Worm (Caenorhabditis elegans) whole organism, L2 larva: ENCODE results near the gene str-208.

Experiments used
- F13H6.1 ChIP-seq: sonication (generic microtip); optimal IDR thresholded peaks from 2 replicates; lab custom pipeline; 2016; ENCODE audit warnings: missing genetic modification characterization, missing compliant biosample characterization
- R02D3.7 ChIP-seq: fragments of 150-350 bp; optimal IDR thresholded peaks from 2 replicates; lab custom pipeline; 2014; ENCODE audit warnings: missing biosample characterization, missing genetic modification characterization
- Y55F3AM.14 ChIP-seq: fragments of 200-800 bp; sonication (Bioruptor generic); optimal IDR thresholded peaks from 2 replicates; lab custom pipeline; 2018; ENCODE audit warnings: mild to moderate bottlenecking, missing genetic modification characterization, missing compliant biosample characterization
- ZK546.5 ChIP-seq: sonication (generic microtip); optimal IDR thresholded peaks from 2 replicates; lab custom pipeline; 2017; ENCODE audit warnings: missing biosample characterization, missing genetic modification characterization
- ama-1 ChIP-seq: fragments of 150-350 bp; optimal IDR thresholded peaks from 2 replicates; lab custom pipeline; 2018; ENCODE audit warnings: inconsistent platforms
- blmp-1 ChIP-seq: sonication (generic microtip); optimal IDR thresholded peaks from 2 replicates; lab custom pipeline; 2017; ENCODE audit warnings: missing genetic modification characterization, mild to moderate bottlenecking, missing compliant biosample characterization, antibody characterized with exemption, moderate library complexity; ENCODE audit not compliant: insufficient read depth
- ceh-16 ChIP-seq: fragments of 150-350 bp; optimal IDR thresholded peaks from 2 replicates; lab custom pipeline; 2014; ENCODE audit warnings: missing biosample characterization, missing genetic modification characterization
- crh-2 ChIP-seq: sonication (generic microtip); optimal IDR thresholded peaks from 2 replicates; lab custom pipeline; 2017; ENCODE audit warnings: missing biosample characterization, missing genetic modification characterization
- dmd-4 ChIP-seq: sonication (generic microtip); optimal IDR thresholded peaks from 2 replicates; lab custom pipeline; 2017; ENCODE audit warnings: missing biosample characterization, missing genetic modification characterization
- elt-1 ChIP-seq: fragments of 150-350 bp; optimal IDR thresholded peaks from 2 replicates; lab custom pipeline; 2014; ENCODE audit warnings: missing biosample characterization, missing genetic modification characterization
- fos-1 ChIP-seq: fragments of 150-350 bp; optimal IDR thresholded peaks from 2 replicates; lab custom pipeline; 2014; ENCODE audit warnings: missing biosample characterization, missing genetic modification characterization
- gmeb-1 ChIP-seq: fragments of 150-350 bp; optimal IDR thresholded peaks from 2 replicates; lab custom pipeline; 2014; ENCODE audit warnings: missing biosample characterization, missing genetic modification characterization
- lin-13 ChIP-seq: fragments of 150-350 bp; optimal IDR thresholded peaks from 2 replicates; lab custom pipeline; 2014; ENCODE audit warnings: missing biosample characterization, missing genetic modification reagents, missing genetic modification characterization
- mab-5 ChIP-seq: fragments of 150-350 bp; optimal IDR thresholded peaks from 2 replicates; lab custom pipeline; 2014; ENCODE audit warnings: missing biosample characterization, missing genetic modification characterization
- mbf-1 ChIP-seq: sonication (generic microtip); optimal IDR thresholded peaks from 2 replicates; lab custom pipeline; 2017; ENCODE audit warnings: missing biosample characterization, missing genetic modification characterization
- nhr-10 ChIP-seq: sonication (generic microtip); optimal IDR thresholded peaks from 2 replicates; lab custom pipeline; 2017; ENCODE audit warnings: missing biosample characterization, missing genetic modification characterization
- nhr-11 ChIP-seq: fragments of 150-350 bp; optimal IDR thresholded peaks from 2 replicates; lab custom pipeline; 2014; ENCODE audit warnings: missing biosample characterization, missing genetic modification characterization
- nhr-129 ChIP-seq: fragments of 150-350 bp; optimal IDR thresholded peaks from 2 replicates; lab custom pipeline; 2014; ENCODE audit warnings: missing biosample characterization, missing genetic modification characterization
- nhr-21 ChIP-seq: fragments of 150-350 bp; optimal IDR thresholded peaks from 2 replicates; lab custom pipeline; 2014; ENCODE audit warnings: missing biosample characterization, missing genetic modification characterization
- nhr-237 ChIP-seq: fragments of 150-350 bp; optimal IDR thresholded peaks from 2 replicates; lab custom pipeline; 2014; ENCODE audit warnings: missing biosample characterization, missing genetic modification characterization
- nhr-25 ChIP-seq: fragments of 150-350 bp; sonication (generic microtip); optimal IDR thresholded peaks from 3 replicates; lab custom pipeline; 2014; ENCODE audit warnings: missing biosample characterization, missing genetic modification characterization
- nhr-6 ChIP-seq: fragments of 150-350 bp; optimal IDR thresholded peaks from 2 replicates; lab custom pipeline; 2014; ENCODE audit warnings: missing biosample characterization, missing genetic modification characterization
- nhr-77 ChIP-seq: fragments of 150-350 bp; optimal IDR thresholded peaks from 2 replicates; lab custom pipeline; 2014; ENCODE audit warnings: missing biosample characterization, missing genetic modification characterization
- sem-4 ChIP-seq: fragments of 150-350 bp; optimal IDR thresholded peaks from 2 replicates; lab custom pipeline; 2014; ENCODE audit warnings: missing biosample characterization, missing genetic modification reagents, missing genetic modification characterization
- sma-3 ChIP-seq: sonication (generic microtip); optimal IDR thresholded peaks from 2 replicates; lab custom pipeline; 2016; ENCODE audit warnings: missing genetic modification reagents, missing genetic modification characterization, missing compliant biosample characterization
- sma-9 ChIP-seq, 2 experiments: fragments of 150-350 bp in 1 of 2; sonication (generic microtip) in 1 of 2; optimal IDR thresholded peaks; 2 replicates each; lab custom pipeline; 2014 to 2016; ENCODE audit warnings: missing genetic modification characterization in 2 of 2, mild to moderate bottlenecking in 1 of 2, missing biosample characterization in 1 of 2, missing compliant biosample characterization in 1 of 2, missing genetic modification reagents in 1 of 2, moderate library complexity in 1 of 2
- snpc-4 ChIP-seq: fragments of 150-350 bp; optimal IDR thresholded peaks from 2 replicates; lab custom pipeline; 2014; ENCODE audit warnings: missing biosample characterization, missing genetic modification characterization
- unc-39 ChIP-seq: fragments of 150-350 bp; optimal IDR thresholded peaks from 2 replicates; lab custom pipeline; 2014; ENCODE audit warnings: missing biosample characterization, missing genetic modification characterization
- zag-1 ChIP-seq: fragments of 150-350 bp; optimal IDR thresholded peaks from 2 replicates; lab custom pipeline; 2014; ENCODE audit warnings: missing biosample characterization, missing genetic modification characterization
- ztf-1 ChIP-seq: fragments of 200-800 bp; sonication (Bioruptor generic); conservative IDR thresholded peaks from 2 replicates; pipeline ENCODE4 v1.3.6; 2022; ENCODE audit warnings: missing genetic modification characterization, missing compliant biosample characterization
- ztf-4 ChIP-seq: fragments of 150-350 bp; optimal IDR thresholded peaks from 2 replicates; lab custom pipeline; 2014; ENCODE audit warnings: missing biosample characterization, missing genetic modification characterization

Gene str-208

ce11 chrV:4914879-4915278 is 41.8 kb upstream of the str-208 start, which contains the start of gene H23N18.6:
Gene H23N18.6 (minus strand): TSS chrV:4915079.
- TF ChIP-seq mab-5 (tag; lab: Kevin White, UChicago) (no peak), ceh-16 (tag; lab: Kevin White, UChicago) (no peak), nhr-77 (tag; lab: Kevin White, UChicago) (no peak), sem-4 (no peak), ztf-4 (no peak), ama-1 (lab: Kevin White, UChicago) (no peak), R02D3.7 (tag; lab: Kevin White, UChicago) (no peak), crh-2 (tag; lab: Kevin White, UChicago) (no peak), nhr-6 (no peak), snpc-4 (no peak), fos-1 (tag; lab: Kevin White, UChicago) (peak; percentile 80), F13H6.1 (tag; lab: Kevin White, UChicago) (no peak), lin-13 (GFP tag; lab: Kevin White, UChicago) (no peak), nhr-25 (tag; lab: Kevin White, UChicago) (no peak), sma-3 (GFP tag; lab: Kevin White, UChicago) (no peak), gmeb-1 (peak; percentile 24), Y55F3AM.14 (no peak), blmp-1 (tag; lab: Kevin White, UChicago) (no peak), sma-9 (GFP tag; optimal IDR thresholded peaks at IDR 0.05; lab: Kevin White, UChicago) (peak; percentile 32), sma-9 (tag; optimal IDR thresholded peaks at IDR 0.05; lab: Kevin White, UChicago) (no peak), zag-1 (tag; lab: Kevin White, UChicago) (no peak)

- TF ChIP-seq ZK546.5 (tag; lab: Kevin White, UChicago) = no peak
- TF ChIP-seq, all 48 proteins: peak for 0
Measured at ce11 chrV:4918091-4918624, 38.5 kb upstream of the str-208 start, which contains the start of gene C02E7.7. Gene C02E7.7 (minus strand): TSS chrV:4918574.

- TF ChIP-seq nhr-237 (no peak), sma-9 (GFP tag; optimal IDR thresholded peaks at IDR 0.05; lab: Kevin White, UChicago) (peak; percentile 23), sma-9 (tag; optimal IDR thresholded peaks at IDR 0.05; lab: Kevin White, UChicago) (no peak), elt-1 (tag; lab: Kevin White, UChicago) (peak; percentile 18), blmp-1 (tag; lab: Kevin White, UChicago) (peak; percentile 94), nhr-25 (tag; lab: Kevin White, UChicago) (peak; percentile 90), snpc-4 (no peak), sem-4 (peak; percentile 76), nhr-11 (tag; lab: Kevin White, UChicago) (peak; percentile 12), nhr-21 (tag; lab: Kevin White, UChicago) (peak; percentile 32)
Measured at ce11 chrV:4918664-4919257, 37.9 kb upstream of the str-208 start, which contains the start of gene C02E7.6. Gene C02E7.6 (plus strand): TSS chrV:4919207.

- TF ChIP-seq dmd-4 (tag; lab: Kevin White, UChicago) (no peak), unc-39 (tag; lab: Kevin White, UChicago) (no peak), nhr-77 (tag; lab: Kevin White, UChicago) (no peak), nhr-10 (tag; lab: Kevin White, UChicago) (no peak), nhr-11 (tag; lab: Kevin White, UChicago) (no peak), R02D3.7 (tag; lab: Kevin White, UChicago) (no peak), nhr-25 (tag; lab: Kevin White, UChicago) (no peak), mbf-1 (tag; lab: Kevin White, UChicago) (no peak), ztf-1 (GFP tag; lab: Robert Waterston, UW) (no peak), nhr-237 (no peak), Y55F3AM.14 (no peak), nhr-129 (tag; lab: Kevin White, UChicago) (no peak)
Measured at ce11 chrV:4920690-4921152, 35.9 kb upstream of the str-208 start, which contains the start of the genes C02E7.8 and srh-23. Gene C02E7.8 (minus strand): TSS chrV:4920790. Gene srh-23 (plus strand): TSS chrV:4921102.

ce11 chrV:4922024-4922423 is 34.6 kb upstream of the str-208 start, which contains the start of gene srh-22:
Gene srh-22 (plus strand): TSS chrV:4922324.
- no peak for TF ChIP-seq sem-4
- TF ChIP-seq nhr-25 (tag; lab: Kevin White, UChicago) = no peak
- TF ChIP-seq unc-39 (tag; lab: Kevin White, UChicago) = no peak
- no peak for TF ChIP-seq dmd-4 (tag; lab: Kevin White, UChicago)
- no peak for TF ChIP-seq snpc-4
- TF ChIP-seq, all 48 proteins: peak for 0
